Fruit fly (Drosophila melanogaster) ovary, adult (tissue): ENCODE measurements around the gene rols.

ENCODE experiments used
- CG17801 ChIP-seq: fragments of 200-800 bp; optimal IDR thresholded peaks from 2 replicates; lab custom pipeline; 2019; ENCODE audit warnings: missing biosample characterization, mild to moderate bottlenecking, missing genetic modification characterization, moderate library complexity; ENCODE audit not compliant: partially characterized antibody

The rols gene

DNA sequence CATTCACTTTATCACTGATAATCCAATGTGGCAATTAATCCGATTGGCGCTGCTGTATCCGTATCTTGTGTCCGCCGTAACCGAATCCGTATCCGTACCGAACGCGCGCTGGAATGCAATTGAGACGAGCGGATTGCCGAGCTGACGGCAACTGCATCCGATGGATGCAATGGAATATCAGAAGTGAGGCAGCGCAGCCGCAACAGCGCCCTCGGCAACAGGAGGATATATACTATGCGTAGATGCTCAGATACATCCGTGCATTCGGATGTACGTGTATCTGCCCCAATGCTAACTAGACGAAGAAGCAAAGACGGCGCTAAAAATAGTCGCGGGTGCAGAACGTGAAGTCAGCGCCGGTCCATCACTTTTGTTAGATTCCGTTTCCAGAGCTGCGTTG, at the start of gene rols:
TSS of gene rols (minus strand) at position 101 of the 400 bp plus-strand sequence.
- no peak for TF ChIP-seq CG17801 (GFP tag; lab: Kevin White, UChicago)

DNA sequence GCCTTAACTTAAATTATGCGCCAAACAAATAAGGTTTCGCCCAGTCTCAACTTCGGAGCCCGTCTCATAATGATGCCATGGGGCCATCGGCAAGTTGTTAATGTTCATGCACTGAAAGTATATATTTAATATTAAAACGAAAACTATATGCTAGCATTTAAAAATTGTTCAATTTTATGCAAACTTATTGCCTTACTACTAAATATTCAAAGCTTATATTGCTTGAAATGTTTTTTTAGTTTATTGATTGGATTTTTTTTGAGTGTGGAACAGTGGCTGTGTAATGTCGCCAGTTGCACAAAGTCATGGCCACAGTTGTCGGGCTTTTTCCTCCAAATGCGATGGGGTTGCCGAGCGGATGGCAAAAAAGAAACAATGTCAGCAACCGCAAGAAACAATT, 49.5 kb upstream of the rols start:
- TF ChIP-seq CG17801 (GFP tag; lab: Kevin White, UChicago) = no peak

DNA sequence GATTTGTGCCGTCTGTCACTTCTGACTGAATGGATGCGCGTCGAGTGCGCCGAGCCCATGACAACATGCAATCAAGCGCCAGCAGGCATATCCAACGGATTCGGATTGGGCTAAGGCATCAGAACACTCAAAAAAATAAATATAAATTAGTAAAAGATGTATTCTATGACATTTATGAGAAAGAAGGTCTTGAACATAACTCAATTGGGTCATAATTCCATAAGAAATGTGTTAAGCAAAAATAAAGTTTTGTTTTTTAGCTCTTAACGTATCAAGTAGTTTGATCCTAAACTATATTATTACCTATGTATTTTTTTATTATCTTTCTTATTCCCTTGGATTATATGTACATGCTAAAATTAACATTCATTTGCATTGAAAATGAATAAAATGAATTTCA, 48.9 kb upstream of the rols start:
- TF ChIP-seq CG17801 (GFP tag; lab: Kevin White, UChicago) = no peak

DNA sequence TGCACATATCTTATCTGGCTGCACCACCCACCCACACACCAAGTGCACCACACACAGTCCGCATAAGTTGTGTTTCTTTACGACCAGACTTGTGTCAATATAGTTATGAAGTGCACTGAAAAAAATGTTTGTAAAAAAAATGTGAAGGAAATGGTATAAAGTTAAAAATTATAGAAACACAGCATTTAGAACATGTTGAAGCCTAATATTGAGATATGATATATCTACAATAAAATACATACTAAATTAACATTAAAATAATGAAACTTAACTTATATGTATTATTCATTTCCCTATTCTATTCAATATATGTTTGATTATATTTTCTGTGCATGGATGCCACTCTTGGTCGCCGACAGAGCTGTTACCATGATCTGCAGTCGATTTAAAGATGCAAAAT, 48.3 kb upstream of the rols start:
- TF ChIP-seq CG17801 (GFP tag; lab: Kevin White, UChicago) = no peak

DNA sequence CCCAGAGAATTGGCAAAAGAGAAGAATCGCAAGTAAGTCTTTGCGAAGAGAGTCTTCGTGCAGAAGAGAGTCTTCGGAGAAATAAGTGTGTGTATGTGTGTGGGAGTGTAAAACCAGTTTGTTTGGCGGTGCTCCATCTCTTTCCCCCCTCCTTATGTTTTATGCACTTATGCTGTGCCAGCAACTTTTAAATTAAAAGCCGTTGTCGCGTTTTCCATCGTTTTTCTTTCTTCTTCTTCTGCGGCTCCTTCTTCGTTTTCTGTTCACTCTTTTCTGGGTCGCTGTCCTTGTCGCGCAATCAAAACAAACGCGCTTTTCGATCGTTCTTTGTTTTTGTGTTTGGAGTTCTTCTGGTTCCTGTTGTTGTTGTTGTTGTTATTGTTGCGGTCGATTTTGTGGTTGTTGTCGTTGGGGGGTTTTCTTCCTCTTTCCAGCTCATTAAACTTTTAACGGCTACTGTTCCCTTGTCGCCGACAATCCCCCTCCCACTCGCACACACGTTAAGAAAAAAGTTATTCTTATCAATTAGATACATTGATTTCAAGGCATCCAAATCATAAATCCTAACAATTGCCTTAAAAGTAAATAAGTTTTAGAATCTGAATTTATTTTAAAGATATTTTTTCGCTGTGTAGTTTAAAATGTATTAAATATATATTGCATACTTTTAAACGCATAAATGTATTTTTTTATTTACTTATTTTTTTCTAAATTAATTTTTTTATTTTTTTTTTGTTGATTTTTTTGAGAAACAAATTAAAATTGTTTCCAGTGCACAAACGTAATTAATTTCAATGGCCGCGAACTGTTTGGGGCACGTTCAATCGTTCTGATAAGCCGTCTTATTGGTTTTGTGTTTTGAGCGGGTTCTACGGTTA, 46.7 kb upstream of the rols start:
- TF ChIP-seq CG17801 (GFP tag; lab: Kevin White, UChicago) = peak; percentile 77

DNA sequence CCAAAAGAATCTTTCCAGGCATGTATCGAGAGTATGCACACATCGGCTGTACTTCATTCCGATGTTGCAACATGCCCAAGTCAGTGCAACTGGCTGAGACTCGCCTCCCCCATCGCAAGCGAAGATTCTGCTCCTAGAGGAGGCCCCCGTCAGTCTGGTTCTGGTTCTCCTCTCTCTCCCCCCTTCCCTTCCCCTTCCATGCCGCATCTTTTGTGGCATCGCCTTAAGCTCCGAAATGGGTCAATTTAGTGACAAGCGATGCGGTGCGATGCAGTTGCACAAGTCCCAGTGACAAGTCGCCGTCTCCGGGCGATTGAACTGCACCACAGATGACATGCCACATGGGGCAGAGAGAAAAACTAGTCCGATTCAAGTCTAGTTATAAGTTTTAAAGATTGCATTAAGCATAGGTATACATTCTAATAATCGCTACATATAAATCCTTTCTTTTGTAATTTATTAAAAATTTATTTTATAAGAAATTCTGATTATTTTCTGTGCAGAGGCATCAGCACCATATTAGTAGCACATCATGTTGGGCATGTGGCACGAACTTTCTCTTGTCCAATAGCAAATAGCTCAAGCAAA, 44.5 kb upstream of the rols start:
- no peak for TF ChIP-seq CG17801 (GFP tag; lab: Kevin White, UChicago)

DNA sequence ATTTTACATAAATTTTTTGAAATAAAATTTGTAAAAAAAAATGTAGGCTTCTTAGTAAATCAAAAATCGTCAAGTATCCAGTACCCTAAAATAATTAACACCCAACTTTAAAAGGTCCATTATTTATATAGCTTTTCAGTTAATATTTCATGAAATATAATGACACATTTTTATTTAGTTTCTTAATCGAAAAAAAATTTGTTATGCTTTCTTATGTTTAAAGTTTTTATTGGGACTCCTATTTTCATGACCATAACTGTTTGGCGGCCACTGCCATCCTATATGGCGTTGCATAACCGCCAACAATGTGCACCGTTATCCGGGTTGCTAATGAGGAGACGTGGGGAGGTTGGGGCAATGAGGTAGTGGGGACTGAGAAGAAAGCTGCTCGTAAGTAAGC, 43.9 kb upstream of the rols start:
- no peak for TF ChIP-seq CG17801 (GFP tag; lab: Kevin White, UChicago)

DNA sequence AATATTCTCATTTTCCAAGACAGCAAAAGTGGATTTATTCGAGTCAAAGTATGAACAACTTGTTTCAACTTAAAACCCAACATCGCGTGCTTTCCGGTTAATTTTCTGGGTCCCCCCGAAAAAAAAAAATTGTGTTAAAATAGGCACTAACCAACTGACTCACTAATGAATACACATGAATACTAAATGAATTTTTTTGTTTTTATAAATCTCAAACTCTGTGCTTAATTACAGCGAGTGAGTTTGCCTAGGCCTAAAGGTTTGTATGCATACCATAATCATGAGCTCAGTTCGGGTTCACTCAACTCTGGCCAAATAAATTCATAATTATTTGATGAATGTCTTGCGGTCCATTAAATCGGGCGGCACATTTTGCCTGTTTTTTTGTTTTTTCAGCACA, 42.7 kb upstream of the rols start:
- no peak for TF ChIP-seq CG17801 (GFP tag; lab: Kevin White, UChicago)

DNA sequence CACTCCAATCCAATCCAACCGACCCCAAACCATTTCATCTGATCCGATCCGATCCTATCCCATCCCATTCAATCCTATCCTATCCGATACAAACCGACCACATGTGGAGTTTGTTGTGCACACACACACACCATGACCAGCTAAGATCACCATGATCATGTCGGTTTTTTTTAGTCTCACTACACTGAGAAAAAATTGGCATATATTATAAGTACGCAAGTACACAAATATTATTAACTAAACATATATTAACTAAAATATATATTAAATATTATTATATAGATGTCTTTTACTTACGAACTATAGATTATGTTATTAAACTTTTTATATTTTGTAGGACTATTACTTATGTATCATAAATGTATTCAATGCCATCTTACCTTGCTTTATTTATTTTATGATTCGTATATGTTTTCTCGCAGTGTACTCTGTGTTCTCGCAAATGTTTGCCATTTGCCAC, 37.3 kb upstream of the rols start:
- no peak for TF ChIP-seq CG17801 (GFP tag; lab: Kevin White, UChicago)

DNA sequence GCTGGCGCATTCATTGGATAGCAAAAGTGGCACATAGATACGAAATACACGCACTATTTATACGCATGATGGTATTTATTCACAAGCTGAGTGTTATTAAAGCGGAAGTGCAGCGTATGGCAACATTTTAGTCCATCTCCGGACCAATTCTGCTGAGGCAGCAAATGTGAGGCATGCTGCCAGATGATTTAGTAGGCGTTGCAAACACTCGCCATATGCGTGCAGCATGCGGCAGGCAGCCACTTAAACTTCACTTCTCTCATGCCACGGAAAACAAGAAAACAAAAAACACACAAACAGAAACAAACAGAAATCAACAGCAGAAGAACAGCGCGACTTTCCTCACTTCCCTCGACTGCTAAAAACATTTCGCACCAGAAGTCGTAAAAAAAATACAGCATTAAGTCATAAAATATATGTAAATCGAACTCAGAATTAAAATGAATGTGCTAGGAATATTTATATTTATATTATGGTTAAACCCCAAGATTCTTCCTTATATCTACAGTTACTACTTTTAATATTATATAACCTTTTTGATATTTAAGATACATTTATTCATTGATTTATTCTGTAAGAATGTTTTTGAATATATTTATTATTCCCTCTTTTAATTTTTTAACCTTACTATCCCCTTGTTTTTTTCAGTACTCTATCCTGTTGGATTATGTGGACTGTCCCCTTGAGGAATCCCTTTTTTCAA, 34.8 kb upstream of the rols start:
- no peak for TF ChIP-seq CG17801 (GFP tag; lab: Kevin White, UChicago)

DNA sequence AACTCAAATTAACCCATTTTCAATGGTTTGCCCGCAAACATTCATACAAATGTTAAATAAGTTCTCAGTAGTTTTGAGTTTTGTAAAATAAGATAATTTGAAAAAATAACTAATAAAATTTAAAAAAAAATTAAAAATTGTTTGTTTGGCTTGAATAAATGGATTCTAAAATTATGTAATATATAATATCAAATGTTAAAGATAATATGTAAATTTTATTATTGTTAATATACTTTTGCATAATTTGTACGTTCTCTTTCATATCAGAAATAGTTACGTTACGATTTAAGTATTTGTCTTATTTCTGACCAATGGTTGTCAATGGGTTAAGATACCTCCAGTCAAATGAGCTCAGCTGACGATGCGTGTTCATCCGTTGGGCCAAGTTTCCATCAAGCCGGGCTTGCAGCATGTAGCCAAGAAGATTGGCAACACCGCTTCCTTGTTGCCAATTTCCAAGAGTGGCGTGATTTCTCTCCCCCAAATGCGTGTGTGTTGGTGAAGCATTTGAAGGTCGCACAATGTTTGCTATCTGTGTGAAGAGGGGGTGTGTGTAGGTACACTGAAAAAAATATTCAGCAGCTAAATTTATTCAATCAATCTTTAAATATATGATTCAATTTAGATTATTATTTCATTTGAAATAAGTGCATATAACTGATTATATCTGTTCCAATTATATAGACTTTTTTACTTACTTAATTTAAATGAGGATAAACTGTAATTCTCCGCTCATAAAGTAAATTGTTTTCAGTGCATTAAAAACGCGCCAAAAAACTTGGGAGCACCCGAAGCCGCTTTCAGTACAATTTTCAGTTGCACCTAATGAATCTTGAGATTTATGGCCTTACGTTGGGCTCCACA, 32.4 kb upstream of the rols start:
- TF ChIP-seq CG17801 (GFP tag; lab: Kevin White, UChicago) = no peak

DNA sequence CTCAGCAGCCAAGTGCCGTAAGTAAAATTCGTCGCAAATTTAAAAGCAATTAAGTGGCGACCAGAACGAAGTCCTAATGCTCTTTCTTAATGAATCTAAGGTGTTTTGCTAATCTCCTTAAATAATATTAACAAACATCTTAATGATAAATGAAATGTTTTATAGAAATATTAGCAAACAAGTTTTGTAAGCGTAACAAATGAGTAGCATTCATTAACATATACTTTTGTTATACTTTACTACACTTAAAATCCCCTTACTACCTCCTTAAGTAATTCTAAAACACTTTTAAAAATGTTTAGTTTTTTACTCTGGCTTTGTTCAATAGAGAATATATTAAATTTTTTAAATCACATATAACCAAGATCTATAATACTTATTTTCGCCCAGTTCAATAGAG, 31.3 kb upstream of the rols start:
- TF ChIP-seq CG17801 (GFP tag; lab: Kevin White, UChicago) = no peak

DNA sequence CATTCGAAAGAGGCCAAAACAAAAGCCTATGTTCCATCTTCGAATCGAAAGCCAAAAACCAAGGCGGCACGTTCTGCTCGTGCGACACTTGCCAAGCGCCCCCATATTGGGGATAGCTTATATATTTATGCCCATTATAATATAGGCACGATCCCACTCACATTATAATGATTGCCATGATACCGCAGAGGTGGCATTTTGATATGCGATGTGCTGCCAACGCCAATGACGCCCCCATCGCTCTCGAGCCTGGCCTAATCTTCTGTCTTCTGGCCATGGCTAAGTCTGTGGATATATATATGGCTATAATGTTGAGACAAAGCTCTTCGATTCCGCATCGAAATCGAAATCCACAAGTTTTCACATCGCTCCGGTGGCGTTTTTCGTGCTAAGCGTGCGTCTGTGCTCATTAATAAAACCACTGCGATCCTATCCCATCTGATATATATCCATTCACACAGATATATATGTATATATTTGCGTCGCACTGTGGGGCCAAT, 28.3 kb upstream of the rols start:
- no peak for TF ChIP-seq CG17801 (GFP tag; lab: Kevin White, UChicago)
